Fruit fly (Drosophila melanogaster): ENCODE results near the gene CG10681.
A peak's percentile ranks its signal among the peaks of the same experiment; 100 is the strongest.

CG10681 gene

dm6 chr3L:12529431-12530007 is 28.2 kb downstream of the CG10681 start (continued):
- TF ChIP-seq BEAF-32 (GFP tag; optimal IDR thresholded peaks at IDR 0.05) (no peak), cas (GFP tag; IDR thresholded peaks at IDR 0.05) (no peak), CG6765 (GFP tag; optimal IDR thresholded peaks at IDR 0.05) (no peak), NfI (GFP tag; optimal IDR thresholded peaks at IDR 0.05) (peak; percentile 38), CG18476 (GFP tag; optimal IDR thresholded peaks at IDR 0.05) (no peak), gce (GFP tag; IDR thresholded peaks at IDR 0.05) (no peak), CG7963 (GFP tag; IDR thresholded peaks at IDR 0.05; ENCODE audit: partially characterized antibody) (no peak), Gug (GFP tag; IDR thresholded peaks at IDR 0.05) (0 out of 4 replicates have a peak, but pooled peaks have one; percentile 34), trh (GFP tag; optimal IDR thresholded peaks at IDR 0.05) (no peak), zfh1 (GFP tag; IDR thresholded peaks at IDR 0.05) (peak; percentile 68), CG8765 (GFP tag; IDR thresholded peaks at IDR 0.05) (no peak; the same call in 1 of the 2 replicates), CG8388 (GFP tag; optimal IDR thresholded peaks at IDR 0.05) (peak; percentile 37), Hey (tag; optimal IDR thresholded peaks at IDR 0.05) (no peak), CG1647 (GFP tag; optimal IDR thresholded peaks at IDR 0.05) (no peak), Hmx (GFP tag; optimal IDR thresholded peaks at IDR 0.05) (no peak), CG12104 (GFP tag; optimal IDR thresholded peaks at IDR 0.05) (peak; percentile 17), dati (GFP tag; IDR thresholded peaks at IDR 0.05) (0 out of 2 replicates have a peak, but pooled peaks have one; percentile 38), NFAT (GFP tag; IDR thresholded peaks at IDR 0.05) (no peak), CG32767 (GFP tag; IDR thresholded peaks at IDR 0.05) (peak; percentile 58; the same call in 1 of the 2 replicates), CG2202 (tag; optimal IDR thresholded peaks at IDR 0.05) (peak; percentile 11), CG17802 (tag; optimal IDR thresholded peaks at IDR 0.05) (peak; percentile 15), CG1832 (GFP tag; optimal IDR thresholded peaks at IDR 0.05) (no peak), maf-S (GFP tag; optimal IDR thresholded peaks at IDR 0.05) (no peak), az2 (GFP tag; optimal IDR thresholded peaks at IDR 0.05) (peak; percentile 49), al (GFP tag; IDR thresholded peaks at IDR 0.05) (no peak), Eip74EF (GFP tag; optimal IDR thresholded peaks at IDR 0.05) (no peak), Oaz (GFP tag; IDR thresholded peaks at IDR 0.05) (0 out of 2 replicates have a peak, but pooled peaks have one; percentile 13), bbx (GFP tag; IDR thresholded peaks at IDR 0.05; ENCODE audit: partially characterized antibody) (no peak), B-H1 (GFP tag; IDR thresholded peaks at IDR 0.05) (peak; percentile 26; the same call in 1 of the 3 replicates), CG6813 (GFP tag; optimal IDR thresholded peaks at IDR 0.05) (peak; percentile 31), caup (GFP tag; optimal IDR thresholded peaks at IDR 0.05; ENCODE audit: severe bottlenecking) (peak; percentile 19), CoRest (tag; optimal IDR thresholded peaks at IDR 0.05) (peak; percentile 34), MTF-1 (GFP tag; optimal IDR thresholded peaks at IDR 0.05; ENCODE audit: borderline replicate concordance) (no peak), sob (GFP tag; IDR thresholded peaks at IDR 0.05) (no peak), Awh (GFP tag; IDR thresholded peaks at IDR 0.05) (peak; percentile 77), CTCF (GFP tag; optimal IDR thresholded peaks at IDR 0.05) (peak; percentile 15), E2f1 (GFP tag; IDR thresholded peaks at IDR 0.05) (peak; percentile 12; the same call in 1 of the 2 replicates), CG14441 (GFP tag; IDR thresholded peaks at IDR 0.05) (peak; percentile 68), CG11247 (GFP tag; IDR thresholded peaks at IDR 0.05) (0 out of 2 replicates have a peak, but pooled peaks have one; percentile 43), amos (GFP tag; IDR thresholded peaks at IDR 0.05; ENCODE audit: partially characterized antibody) (no peak), sqz (GFP tag; optimal IDR thresholded peaks at IDR 0.05) (peak; percentile 55), CG8290 (GFP tag; optimal IDR thresholded peaks at IDR 0.05) (no peak), CG8290 (tag; optimal IDR thresholded peaks at IDR 0.05) (no peak), MESR4 (GFP tag; optimal IDR thresholded peaks at IDR 0.05) (peak; percentile 31), CG16779 (GFP tag; IDR thresholded peaks at IDR 0.05) (no peak), tio (GFP tag; optimal IDR thresholded peaks at IDR 0.05) (no peak), CG4360 (GFP tag; IDR thresholded peaks at IDR 0.05) (0 out of 2 replicates have a peak, but pooled peaks have one; percentile 35), trem (tag; optimal IDR thresholded peaks at IDR 0.05) (peak; percentile 8), gsb-n (tag; optimal IDR thresholded peaks at IDR 0.05) (peak; percentile 23), Hmr (GFP tag; optimal IDR thresholded peaks at IDR 0.05) (no peak)
